Fruit fly (Drosophila melanogaster): Measurements from ENCODE around the gene Btk.

Btk gene

dm6 chr2L:8268679-8269078, 32.2 kb downstream of the Btk start (continued):
- TF ChIP-seq CG7271 (tag; optimal IDR thresholded peaks at IDR 0.05) (no peak), Vsx1 (GFP tag; optimal IDR thresholded peaks at IDR 0.05) (peak; percentile 22), CG6765 (GFP tag; optimal IDR thresholded peaks at IDR 0.05) (no peak), dm (GFP tag; optimal IDR thresholded peaks at IDR 0.05) (no peak), Sox102F (GFP tag; optimal IDR thresholded peaks at IDR 0.05) (no peak), nerfin-2 (GFP tag; IDR thresholded peaks at IDR 0.05; ENCODE audit: partially characterized antibody) (no peak), CG13424 (tag; optimal IDR thresholded peaks at IDR 0.05) (no peak), org-1 (GFP tag; optimal IDR thresholded peaks at IDR 0.05) (no peak), crol (GFP tag; IDR thresholded peaks at IDR 0.05) (no peak), insv (GFP tag; optimal IDR thresholded peaks at IDR 0.05) (no peak), Sin3A (optimal IDR thresholded peaks at IDR 0.05) (no peak), CG17829 (tag; optimal IDR thresholded peaks at IDR 0.05) (no peak), CG17361 (GFP tag; IDR thresholded peaks at IDR 0.05) (no peak), NFAT (GFP tag; IDR thresholded peaks at IDR 0.05) (no peak), Atf3 (GFP tag; optimal IDR thresholded peaks at IDR 0.05) (no peak), Mes4 (GFP tag; optimal IDR thresholded peaks at IDR 0.05) (no peak), Eip74EF (GFP tag; optimal IDR thresholded peaks at IDR 0.05) (no peak), dmrt99B (tag; optimal IDR thresholded peaks at IDR 0.05) (no peak), CG10274 (GFP tag; optimal IDR thresholded peaks at IDR 0.05) (no peak), unpg (GFP tag; optimal IDR thresholded peaks at IDR 0.05) (no peak), CoRest (tag; optimal IDR thresholded peaks at IDR 0.05) (no peak), ro (GFP tag; IDR thresholded peaks at IDR 0.05) (no peak), CG13775 (GFP tag; optimal IDR thresholded peaks at IDR 0.05) (no peak), fd64A (GFP tag; optimal IDR thresholded peaks at IDR 0.05) (no peak)

- TF ChIP-seq Awh (GFP tag; IDR thresholded peaks at IDR 0.05) (0 out of 2 replicates have a peak, but pooled peaks have one; percentile 36), CG12769 (tag; optimal IDR thresholded peaks at IDR 0.05) (peak; percentile 26), chinmo (GFP tag; IDR thresholded peaks at IDR 0.05; ENCODE audit: partially characterized antibody) (peak; percentile 82), psq (GFP tag; optimal IDR thresholded peaks at IDR 0.05) (peak; percentile 24), eve (GFP tag; optimal IDR thresholded peaks at IDR 0.05) (peak in 1 of 2 experiments; percentile 66), ac (GFP tag; optimal IDR thresholded peaks at IDR 0.05) (peak; percentile 92), CG10462 (GFP tag; optimal IDR thresholded peaks at IDR 0.05) (no peak), zen (tag; optimal IDR thresholded peaks at IDR 0.05) (peak; percentile 21), D19A (tag; optimal IDR thresholded peaks at IDR 0.05) (peak; percentile 6), CG2199 (GFP tag; IDR thresholded peaks at IDR 0.05) (peak; percentile 7; the same call in 1 of the 3 replicates), CG31441 (GFP tag; IDR thresholded peaks at IDR 0.05) (no peak), CG2889 (GFP tag; IDR thresholded peaks at IDR 0.05) (no peak), dimm (GFP tag; IDR thresholded peaks at IDR 0.05) (no peak), Usf (GFP tag; optimal IDR thresholded peaks at IDR 0.05) (no peak), Atf-2 (GFP tag; optimal IDR thresholded peaks at IDR 0.05) (no peak), HLH54F (GFP tag; optimal IDR thresholded peaks at IDR 0.05) (no peak), bowl (GFP tag; IDR thresholded peaks at IDR 0.05) (no peak), CG17359 (tag; optimal IDR thresholded peaks at IDR 0.05) (no peak), Vsx1 (GFP tag; optimal IDR thresholded peaks at IDR 0.05) (peak; percentile 18), cg (GFP tag; optimal IDR thresholded peaks at IDR 0.05) (peak; percentile 84), kah (GFP tag; optimal IDR thresholded peaks at IDR 0.05) (peak; percentile 12), CG7271 (tag; optimal IDR thresholded peaks at IDR 0.05) (no peak), hbn (GFP tag; IDR thresholded peaks at IDR 0.05; ENCODE audit: partially characterized antibody) (no peak), CG10321 (GFP tag; IDR thresholded peaks at IDR 0.05) (peak; percentile 63), pros (GFP tag; optimal IDR thresholded peaks at IDR 0.05) (peak; percentile 86), esg (GFP tag; conservative IDR thresholded peaks at IDR 0.05) (peak; percentile 29; the same call in 1 of the 2 replicates), scrt (GFP tag; optimal IDR thresholded peaks at IDR 0.05) (peak; percentile 79), lbe (GFP tag; optimal IDR thresholded peaks at IDR 0.05) (no peak)
Observed at dm6 chr2L:8266670-8267435, 34.0 kb downstream of the Btk start.

Data from whole organism, embryonic.